Worm (Caenorhabditis elegans) whole organism, mixed stage, embryonic: Measurements from ENCODE around the gene K03B4.4.

Experiments used
- M03D4.4 ChIP-seq: sonication (generic microtip); optimal IDR thresholded peaks from 2 replicates; lab custom pipeline; 2017; ENCODE audit warnings: mild to moderate bottlenecking, missing genetic modification characterization, missing compliant biosample characterization
- bed-3 ChIP-seq: fragments of 200-800 bp; sonication (Bioruptor generic); optimal IDR thresholded peaks from 3 replicates; lab custom pipeline; 2018; ENCODE audit warnings: mild to moderate bottlenecking, missing genetic modification characterization, moderate library complexity, missing compliant biosample characterization
- blmp-1 ChIP-seq: fragments of 150-350 bp; optimal IDR thresholded peaks from 2 replicates; lab custom pipeline; 2014; ENCODE audit warnings: missing biosample characterization, missing genetic modification characterization
- ceh-39 ChIP-seq: fragments of 150-350 bp; optimal IDR thresholded peaks from 2 replicates; lab custom pipeline; 2014; ENCODE audit warnings: missing biosample characterization, missing genetic modification characterization
- ceh-43 ChIP-seq: fragments of 200-800 bp; sonication (Bioruptor generic); optimal IDR thresholded peaks from 2 replicates; lab custom pipeline; 2018; ENCODE audit warnings: mild to moderate bottlenecking, missing genetic modification characterization, moderate library complexity, missing compliant biosample characterization
- ceh-83 ChIP-seq: fragments of 200-800 bp; sonication (Bioruptor generic); optimal IDR thresholded peaks from 2 replicates; lab custom pipeline; 2018; ENCODE audit warnings: mild to moderate bottlenecking, missing genetic modification characterization, missing compliant biosample characterization
- ces-1 ChIP-seq: fragments of 150-350 bp; optimal IDR thresholded peaks from 2 replicates; lab custom pipeline; 2014; ENCODE audit warnings: missing biosample characterization, missing genetic modification reagents, missing genetic modification characterization
- cnd-1 ChIP-seq: fragments of 200-800 bp; sonication (Bioruptor generic); optimal IDR thresholded peaks from 2 replicates; lab custom pipeline; 2018; ENCODE audit warnings: mild to moderate bottlenecking, missing genetic modification characterization, missing compliant biosample characterization
- drap-1 ChIP-seq: fragments of 200-800 bp; sonication (Bioruptor generic); optimal IDR thresholded peaks from 3 replicates; lab custom pipeline; 2018; ENCODE audit warnings: mild to moderate bottlenecking, missing genetic modification characterization, missing compliant biosample characterization
- elt-1 ChIP-seq: sonication (generic microtip); optimal IDR thresholded peaks from 2 replicates; lab custom pipeline; 2017; ENCODE audit warnings: missing genetic modification characterization, mild to moderate bottlenecking, missing compliant biosample characterization, antibody characterized with exemption, moderate library complexity, borderline replicate concordance; ENCODE audit not compliant: insufficient read depth
- elt-3 ChIP-seq: fragments of 150-350 bp; optimal IDR thresholded peaks from 2 replicates; lab custom pipeline; 2014; ENCODE audit warnings: missing biosample characterization, missing genetic modification characterization
- flh-1 ChIP-seq: fragments of 200-800 bp; sonication (Bioruptor generic); optimal IDR thresholded peaks from 2 replicates; lab custom pipeline; 2018; ENCODE audit warnings: mild to moderate bottlenecking, missing genetic modification characterization, moderate library complexity, missing compliant biosample characterization
- ham-2 ChIP-seq: fragments of 200-800 bp; sonication (Bioruptor generic); optimal IDR thresholded peaks from 2 replicates; lab custom pipeline; 2018; ENCODE audit warnings: mild to moderate bottlenecking, missing genetic modification characterization, missing compliant biosample characterization
- hlh-1 ChIP-seq: fragments of 150-350 bp; optimal IDR thresholded peaks from 2 replicates; lab custom pipeline; 2014; ENCODE audit warnings: missing biosample characterization, missing genetic modification reagents, missing genetic modification characterization
- lin-32 ChIP-seq: fragments of 200-800 bp; sonication (Bioruptor generic); optimal IDR thresholded peaks from 2 replicates; lab custom pipeline; 2018; ENCODE audit warnings: mild to moderate bottlenecking, missing genetic modification characterization, missing compliant biosample characterization
- lsy-2 ChIP-seq: fragments of 150-350 bp; optimal IDR thresholded peaks from 2 replicates; lab custom pipeline; 2014; ENCODE audit warnings: missing biosample characterization, missing genetic modification characterization
- mab-5 ChIP-seq: fragments of 150-350 bp; optimal IDR thresholded peaks from 2 replicates; lab custom pipeline; 2014; ENCODE audit warnings: missing biosample characterization, missing genetic modification characterization
- mep-1 ChIP-seq: fragments of 150-350 bp; optimal IDR thresholded peaks from 2 replicates; lab custom pipeline; 2017; ENCODE audit warnings: missing biosample characterization, missing genetic modification reagents, missing genetic modification characterization, inconsistent platforms
- mls-2 ChIP-seq: sonication (generic microtip); optimal IDR thresholded peaks from 2 replicates; lab custom pipeline; 2016; ENCODE audit warnings: mild to moderate bottlenecking, missing genetic modification characterization, moderate library complexity, missing compliant biosample characterization
- nhr-12 ChIP-seq: fragments of 150-350 bp; optimal IDR thresholded peaks from 2 replicates; lab custom pipeline; 2014; ENCODE audit warnings: missing biosample characterization, missing genetic modification characterization
- nhr-2 ChIP-seq: fragments of 150-350 bp; optimal IDR thresholded peaks from 2 replicates; lab custom pipeline; 2014; ENCODE audit warnings: missing biosample characterization, missing genetic modification characterization
- nhr-237 ChIP-seq: fragments of 150-350 bp; optimal IDR thresholded peaks from 2 replicates; lab custom pipeline; 2014; ENCODE audit warnings: missing biosample characterization, missing genetic modification characterization
- nhr-76 ChIP-seq: sonication (generic microtip); optimal IDR thresholded peaks from 2 replicates; lab custom pipeline; 2017; ENCODE audit warnings: missing biosample characterization, missing genetic modification characterization
- sem-2 ChIP-seq: fragments of 200-800 bp; sonication (Bioruptor generic); optimal IDR thresholded peaks from 2 replicates; lab custom pipeline; 2018; ENCODE audit warnings: mild to moderate bottlenecking, missing genetic modification characterization, missing compliant biosample characterization
- snpc-4 ChIP-seq: fragments of 150-350 bp; optimal IDR thresholded peaks from 2 replicates; lab custom pipeline; 2014; ENCODE audit warnings: missing biosample characterization, missing genetic modification characterization
- sptf-1 ChIP-seq: sonication (generic microtip); optimal IDR thresholded peaks from 2 replicates; lab custom pipeline; 2017; ENCODE audit warnings: mild to moderate bottlenecking, missing genetic modification characterization, moderate library complexity, missing compliant biosample characterization
- tbx-8 ChIP-seq: fragments of 200-800 bp; sonication (Bioruptor generic); optimal IDR thresholded peaks from 2 replicates; lab custom pipeline; 2018; ENCODE audit warnings: mild to moderate bottlenecking, missing genetic modification characterization, moderate library complexity, missing compliant biosample characterization
- unc-120 ChIP-seq: sonication (generic microtip); optimal IDR thresholded peaks from 2 replicates; lab custom pipeline; 2017; ENCODE audit warnings: missing genetic modification characterization, missing compliant biosample characterization; ENCODE audit not compliant: poor library complexity, severe bottlenecking
- unc-39 ChIP-seq: fragments of 150-350 bp; optimal IDR thresholded peaks from 2 replicates; lab custom pipeline; 2014; ENCODE audit warnings: missing biosample characterization, missing genetic modification characterization
- unc-62 ChIP-seq: fragments of 150-350 bp; optimal IDR thresholded peaks from 2 replicates; lab custom pipeline; 2014; ENCODE audit warnings: missing biosample characterization, missing genetic modification reagents, missing genetic modification characterization
- zip-8 ChIP-seq: fragments of 150-350 bp; optimal IDR thresholded peaks from 2 replicates; lab custom pipeline; 2014; ENCODE audit warnings: missing biosample characterization, missing genetic modification characterization
- ztf-11 ChIP-seq: fragments of 150-350 bp; optimal IDR thresholded peaks from 2 replicates; lab custom pipeline; 2014; ENCODE audit warnings: missing biosample characterization, missing genetic modification characterization

Gene K03B4.4

ce11 chrV:4647857-4648256, 33.9 kb upstream of the K03B4.4 start, which contains the start of gene F41F3.3:
F41F3.3 (minus strand) TSS chrV:4648239.
- peak; percentile 57 for TF ChIP-seq bed-3
- peak; percentile 68 for TF ChIP-seq mls-2 (tag; lab: Kevin White, UChicago)
- no peak for TF ChIP-seq elt-3 (tag; lab: Kevin White, UChicago)
- TF ChIP-seq M03D4.4 = peak; percentile 34
- TF ChIP-seq unc-120 (tag; lab: Kevin White, UChicago) = peak; percentile 18
- TF ChIP-seq sem-2 = peak; percentile 14
- TF ChIP-seq drap-1 (GFP tag; lab: Kevin White, UChicago) = peak; percentile 15
- no peak for TF ChIP-seq mep-1
- TF ChIP-seq ceh-83 = no peak
- TF ChIP-seq lin-32 (GFP tag; lab: Kevin White, UChicago) = peak; percentile 23
- TF ChIP-seq sptf-1 (tag; lab: Kevin White, UChicago) = peak; percentile 64

ce11 chrV:4648527-4648926, 33.2 kb upstream of the K03B4.4 start, which contains the start of gene F41F3.8:
F41F3.8 (plus strand) TSS chrV:4648827.
- TF ChIP-seq unc-62 (GFP tag; lab: Kevin White, UChicago) = no peak
- no peak for TF ChIP-seq zip-8 (tag; lab: Kevin White, UChicago)
- TF ChIP-seq nhr-2 (tag; lab: Kevin White, UChicago) = no peak
- no peak for TF ChIP-seq ceh-43 (GFP tag; lab: Kevin White, UChicago)
- no peak for TF ChIP-seq sem-2
- no peak for TF ChIP-seq mab-5
- TF ChIP-seq lsy-2 (tag; lab: Kevin White, UChicago) = no peak
- TF ChIP-seq snpc-4 = no peak
- no peak for TF ChIP-seq ham-2 (GFP tag; lab: Kevin White, UChicago)
- no peak for TF ChIP-seq tbx-8 (GFP tag; lab: Kevin White, UChicago)
- no peak for TF ChIP-seq unc-120 (tag; lab: Kevin White, UChicago)
- no peak for TF ChIP-seq nhr-76 (tag; lab: Kevin White, UChicago)
- TF ChIP-seq ceh-39 (tag; lab: Kevin White, UChicago) = no peak
- no peak for TF ChIP-seq hlh-1 (tag; lab: Kevin White, UChicago)
- no peak for TF ChIP-seq elt-3 (tag; lab: Kevin White, UChicago)
- TF ChIP-seq sptf-1 (tag; lab: Kevin White, UChicago) = no peak

ce11 chrV:4649649-4650384, 32.0 kb upstream of the K03B4.4 start:
- TF ChIP-seq ztf-11 (tag; lab: Kevin White, UChicago) (no peak), lsy-2 (tag; lab: Kevin White, UChicago) (no peak), tbx-8 (GFP tag; lab: Kevin White, UChicago) (no peak), unc-62 (GFP tag; lab: Kevin White, UChicago) (no peak)

DNA sequence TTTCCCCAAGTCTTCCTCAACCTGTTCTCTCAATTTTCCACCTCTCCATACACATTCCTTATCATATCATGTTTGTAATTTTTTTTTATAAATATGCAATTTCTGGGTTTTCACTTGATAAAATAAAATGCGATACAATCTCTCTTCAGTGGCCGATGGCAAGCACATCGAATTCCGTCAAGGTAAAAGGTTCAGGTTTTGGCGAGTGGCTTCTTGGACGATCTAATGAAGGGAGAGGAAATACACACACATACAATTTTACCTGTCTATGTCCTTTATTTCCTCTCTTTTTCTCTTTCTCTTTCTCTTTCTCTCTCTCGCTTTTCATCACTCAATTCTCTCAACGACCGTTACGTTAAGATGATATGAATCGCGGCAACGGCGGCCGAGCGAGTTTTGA, 30.3 kb upstream of the K03B4.4 start:
- TF ChIP-seq elt-1 (tag; lab: Kevin White, UChicago) (peak; percentile 53), sptf-1 (tag; lab: Kevin White, UChicago) (no peak), ham-2 (GFP tag; lab: Kevin White, UChicago) (peak; percentile 20)

- TF ChIP-seq tbx-8 (GFP tag; lab: Kevin White, UChicago) (no peak), elt-1 (tag; lab: Kevin White, UChicago) (no peak), flh-1 (GFP tag; lab: Kevin White, UChicago) (no peak), ztf-11 (tag; lab: Kevin White, UChicago) (no peak), blmp-1 (tag; lab: Kevin White, UChicago) (no peak), nhr-237 (tag; lab: Kevin White, UChicago) (no peak), nhr-76 (tag; lab: Kevin White, UChicago) (no peak), cnd-1 (tag; lab: Kevin White, UChicago) (no peak), nhr-2 (tag; lab: Kevin White, UChicago) (no peak), sptf-1 (tag; lab: Kevin White, UChicago) (no peak), mep-1 (no peak), ceh-39 (tag; lab: Kevin White, UChicago) (no peak), unc-39 (tag; lab: Kevin White, UChicago) (no peak), ces-1 (no peak), nhr-12 (no peak), unc-62 (GFP tag; lab: Kevin White, UChicago) (no peak)
Measured at ce11 chrV:4653093-4653492, 28.7 kb upstream of the K03B4.4 start.
